Fruit fly (Drosophila melanogaster) whole organism, prepupa: Measurements from ENCODE around the gene mRpS23.
A peak's percentile ranks its signal among the peaks of the same experiment; 100 is the strongest.

Experiments used
- CG8319 ChIP-seq: fragments of 200-800 bp; sonication (Bioruptor generic); optimal IDR thresholded peaks from 3 replicates; lab custom pipeline; 2016; ENCODE audit warnings: missing biosample characterization, missing genetic modification characterization
- Eip93F ChIP-seq: fragments of 200-800 bp; sonication (Bioruptor generic); optimal IDR thresholded peaks from 2 replicates; lab custom pipeline; 2016; ENCODE audit warnings: missing biosample characterization, mild to moderate bottlenecking, missing genetic modification characterization
- Hr39 ChIP-seq: fragments of 200-800 bp; sonication (Bioruptor generic); optimal IDR thresholded peaks from 2 replicates; lab custom pipeline; 2016; ENCODE audit warnings: missing biosample characterization, missing genetic modification characterization
- OdsH ChIP-seq: fragments of 200-800 bp; sonication (Bioruptor generic); optimal IDR thresholded peaks from 3 replicates; lab custom pipeline; 2016; ENCODE audit warnings: missing biosample characterization, missing genetic modification characterization
- spab ChIP-seq: fragments of 200-800 bp; sonication (Bioruptor generic); optimal IDR thresholded peaks from 2 replicates; lab custom pipeline; 2017; ENCODE audit warnings: missing biosample characterization, mild to moderate bottlenecking, missing genetic modification characterization, missing genetic modification reagents
- ss ChIP-seq, 2 experiments: fragments of 200-800 bp; sonication (Bioruptor generic); optimal IDR thresholded peaks; 2 replicates in 1 of 2; 3 replicates in 1 of 2; lab custom pipeline; 2017 to 2018; ENCODE audit warnings: mild to moderate bottlenecking in 2 of 2, missing biosample characterization in 2 of 2, missing genetic modification characterization in 2 of 2, moderate library complexity in 1 of 2

- TF ChIP-seq Eip93F (GFP tag; lab: Kevin White, UChicago): peak; percentile 7
- TF ChIP-seq OdsH (GFP tag; lab: Kevin White, UChicago): no peak
- no peak for TF ChIP-seq ss (GFP tag; optimal IDR thresholded peaks at IDR 0.05; lab: Kevin White, UChicago)
- TF ChIP-seq CG8319 (GFP tag; lab: Kevin White, UChicago): no peak
- TF ChIP-seq Hr39 (GFP tag; lab: Kevin White, UChicago): peak; percentile 3
- no peak for TF ChIP-seq spab
These were observed 3.9 kb upstream of the mRpS23 start for dm6 chr2L:13838647-13839390.
